Worm (Caenorhabditis elegans): Measurements from ENCODE around the gene C54C6.5.

The C54C6.5 gene

DNA sequence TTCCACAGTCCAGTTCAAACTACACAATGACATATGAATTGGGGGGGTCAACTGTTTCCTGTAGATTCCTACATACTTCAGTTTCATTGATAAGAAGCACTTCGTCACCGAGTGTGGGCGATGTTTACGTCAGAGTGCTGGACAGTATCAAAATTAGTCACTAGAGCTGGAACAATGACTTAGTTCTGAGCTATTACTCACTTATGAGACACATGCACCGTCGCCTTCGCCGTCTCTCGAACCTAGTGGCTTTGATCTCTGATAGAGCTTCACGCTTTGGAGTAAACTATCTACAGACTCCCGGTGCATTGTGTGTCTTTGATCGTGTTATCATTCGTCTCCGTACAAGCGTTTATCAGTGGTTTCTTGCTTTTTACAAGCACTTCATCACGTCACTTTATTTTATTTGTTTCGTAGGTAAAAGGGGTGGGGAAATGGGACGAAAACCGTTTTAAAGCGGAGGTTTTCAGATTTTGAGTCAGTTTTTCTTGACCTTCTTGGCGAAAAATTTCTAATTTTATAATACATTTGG, 21.8 kb upstream of the C54C6.5 start:
- TF ChIP-seq nhr-25 (tag; optimal IDR thresholded peaks at IDR 0.05) (no peak), nhr-43 (tag; optimal IDR thresholded peaks at IDR 0.05; ENCODE audit: poor library complexity, severe bottlenecking) (no peak), elt-2 (tag; optimal IDR thresholded peaks at IDR 0.05) (peak; percentile 78), ceh-28 (tag; optimal IDR thresholded peaks at IDR 0.05) (no peak), egl-27 (tag; optimal IDR thresholded peaks at IDR 0.05) (no peak), sea-2 (GFP tag; optimal IDR thresholded peaks at IDR 0.05) (no peak), elt-1 (tag; optimal IDR thresholded peaks at IDR 0.05) (no peak), nhr-237 (tag; optimal IDR thresholded peaks at IDR 0.05) (no peak), ceh-82 (tag; optimal IDR thresholded peaks at IDR 0.05) (no peak), mdl-1 (tag; optimal IDR thresholded peaks at IDR 0.05) (no peak), nhr-12 (tag; optimal IDR thresholded peaks at IDR 0.05) (no peak), ztf-4 (tag; optimal IDR thresholded peaks at IDR 0.05) (no peak), unc-39 (tag; optimal IDR thresholded peaks at IDR 0.05) (no peak), pqm-1 (tag; optimal IDR thresholded peaks at IDR 0.05) (peak; percentile 73)

DNA sequence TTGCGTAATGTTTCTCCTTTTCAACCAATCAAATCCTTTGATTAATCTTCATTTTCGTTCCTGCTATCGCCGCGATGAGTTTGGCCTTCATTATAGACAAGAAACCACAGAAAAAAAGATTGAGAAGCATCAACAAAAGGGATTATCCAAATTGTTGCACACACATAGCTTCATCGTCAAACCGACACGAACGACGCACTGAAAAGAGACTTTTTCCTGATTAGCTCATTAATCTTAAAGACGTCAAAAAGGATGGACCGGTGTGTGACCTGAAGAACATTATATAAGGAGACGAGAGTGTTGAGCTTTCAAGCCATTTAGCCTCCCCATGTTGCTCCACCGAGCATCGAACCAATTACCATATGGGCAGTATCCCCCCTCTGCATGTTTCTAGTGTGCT, 20.1 kb upstream of the C54C6.5 start:
- no peak for TF ChIP-seq ama-1 (optimal IDR thresholded peaks at IDR 0.05)
- TF ChIP-seq ZK546.5 (tag; optimal IDR thresholded peaks at IDR 0.05): no peak
- no peak for TF ChIP-seq ztf-11 (tag; optimal IDR thresholded peaks at IDR 0.05)
- no peak for TF ChIP-seq egl-5 (tag; optimal IDR thresholded peaks at IDR 0.05)
- no peak for TF ChIP-seq daf-12 (tag; optimal IDR thresholded peaks at IDR 0.05)
- no peak for TF ChIP-seq ztf-4 (tag; optimal IDR thresholded peaks at IDR 0.05)
- no peak for TF ChIP-seq fkh-10 (GFP tag; optimal IDR thresholded peaks at IDR 0.05)
- no peak for TF ChIP-seq lsy-12 (tag; optimal IDR thresholded peaks at IDR 0.05)
- no peak for TF ChIP-seq elt-3 (tag; optimal IDR thresholded peaks at IDR 0.05)
- TF ChIP-seq lin-15B (tag; optimal IDR thresholded peaks at IDR 0.05): no peak
- TF ChIP-seq hmg-11 (tag; optimal IDR thresholded peaks at IDR 0.05): no peak
- TF ChIP-seq nhr-237 (tag; optimal IDR thresholded peaks at IDR 0.05): no peak
- no peak for TF ChIP-seq ceh-28 (tag; optimal IDR thresholded peaks at IDR 0.05)
- no peak for TF ChIP-seq elt-2 (tag; optimal IDR thresholded peaks at IDR 0.05)
- TF ChIP-seq pha-4 (tag; optimal IDR thresholded peaks at IDR 0.05): no peak
- TF ChIP-seq aly-2 (tag; optimal IDR thresholded peaks at IDR 0.05): no peak
- TF ChIP-seq ceh-9 (tag; optimal IDR thresholded peaks at IDR 0.05): no peak
- TF ChIP-seq sea-2 (GFP tag; optimal IDR thresholded peaks at IDR 0.05): no peak
- TF ChIP-seq elt-1 (tag; optimal IDR thresholded peaks at IDR 0.05): no peak
- no peak for TF ChIP-seq nhr-76 (tag; optimal IDR thresholded peaks at IDR 0.05)

DNA sequence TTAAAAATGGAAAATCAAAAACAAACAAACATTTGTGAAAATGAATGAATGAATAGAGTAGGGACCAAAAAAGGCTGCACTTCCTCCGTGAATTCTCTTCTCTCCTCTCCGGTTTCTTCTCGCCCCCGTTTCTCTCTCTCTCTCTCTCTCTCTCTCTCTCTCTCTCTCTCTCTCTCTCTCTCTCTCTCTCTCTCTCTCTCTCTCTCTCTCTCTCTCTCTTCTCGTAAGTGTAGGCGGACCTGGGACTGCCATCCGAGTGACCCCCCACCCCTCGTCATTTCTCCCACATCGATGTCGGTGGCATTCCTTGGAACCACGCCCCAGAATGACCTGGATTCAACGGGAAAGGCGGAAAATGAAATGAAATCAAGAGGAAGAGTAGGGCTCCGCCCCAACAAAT, 17.1 kb upstream of the C54C6.5 start:
- peak; percentile 0 for TF ChIP-seq nfya-1 (tag; optimal IDR thresholded peaks at IDR 0.05; ENCODE audit: insufficient read depth)
- no peak for TF ChIP-seq pha-4 (tag; optimal IDR thresholded peaks at IDR 0.05)

DNA sequence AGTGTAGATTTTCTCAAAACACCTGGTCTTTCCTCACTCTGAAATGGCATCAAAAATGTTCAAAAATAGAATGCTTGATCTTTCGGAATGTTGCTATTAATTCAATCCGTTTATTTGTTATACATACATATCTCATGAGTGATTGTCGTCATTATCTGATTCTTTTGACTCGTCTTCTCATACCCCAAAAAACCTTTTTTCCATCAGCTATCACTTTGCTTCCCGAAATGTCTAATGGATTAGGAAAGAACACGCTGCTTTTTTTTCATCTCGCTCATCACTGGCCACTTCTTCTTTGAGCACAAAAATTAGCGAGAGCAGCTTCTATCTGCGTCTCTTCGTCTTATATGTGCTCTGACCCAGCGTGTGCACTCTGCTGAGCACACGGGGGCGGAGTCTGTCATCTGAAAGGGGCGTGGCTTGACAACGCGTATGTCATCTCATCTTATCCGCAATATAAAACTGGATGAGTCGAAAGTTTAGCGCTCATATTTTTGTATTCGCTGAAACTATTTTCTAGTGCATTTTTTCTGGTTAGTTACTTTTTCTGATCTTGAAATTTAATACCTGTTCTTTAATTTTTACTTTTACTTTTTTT, 15.2 kb upstream of the C54C6.5 start:
- peak; percentile 7 for TF ChIP-seq nfya-1 (tag; optimal IDR thresholded peaks at IDR 0.05; ENCODE audit: insufficient read depth)
- TF ChIP-seq fkh-2 (tag; optimal IDR thresholded peaks at IDR 0.05): no peak

DNA sequence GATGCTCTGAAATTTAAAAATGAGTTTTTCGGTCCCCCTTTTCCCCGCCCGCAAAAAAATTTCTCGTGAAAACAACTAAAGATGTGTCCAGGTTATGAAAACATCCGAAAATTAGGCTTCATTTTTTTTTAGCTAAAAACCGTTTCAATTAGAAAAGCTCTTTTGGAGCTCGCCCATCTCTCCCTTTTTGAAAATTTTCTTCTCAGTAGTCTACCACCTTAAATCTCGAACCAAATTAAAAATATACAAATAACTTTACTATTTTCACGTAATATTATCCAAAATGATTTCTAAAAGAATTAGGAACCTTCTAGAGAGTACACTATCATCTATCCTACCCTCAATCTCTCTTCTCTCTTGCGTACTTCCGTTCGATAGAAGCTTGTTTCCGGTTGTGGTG, 12.6 kb upstream of the C54C6.5 start:
- TF ChIP-seq aly-2 (tag; optimal IDR thresholded peaks at IDR 0.05) (no peak), ztf-4 (tag; optimal IDR thresholded peaks at IDR 0.05) (no peak), ceh-82 (tag; optimal IDR thresholded peaks at IDR 0.05) (no peak), egl-5 (tag; optimal IDR thresholded peaks at IDR 0.05) (no peak), egl-27 (tag; optimal IDR thresholded peaks at IDR 0.05) (no peak), hmg-11 (tag; optimal IDR thresholded peaks at IDR 0.05) (no peak), pha-4 (tag; optimal IDR thresholded peaks at IDR 0.05) (no peak), nhr-67 (tag; optimal IDR thresholded peaks at IDR 0.05) (no peak), lsy-12 (tag; optimal IDR thresholded peaks at IDR 0.05) (no peak), jun-1 (tag; optimal IDR thresholded peaks at IDR 0.05) (no peak), lin-15B (tag; optimal IDR thresholded peaks at IDR 0.05) (no peak), ceh-9 (tag; optimal IDR thresholded peaks at IDR 0.05) (no peak), nhr-23 (tag; optimal IDR thresholded peaks at IDR 0.05) (no peak), elt-2 (tag; optimal IDR thresholded peaks at IDR 0.05) (no peak), nhr-25 (tag; optimal IDR thresholded peaks at IDR 0.05) (no peak), zag-1 (tag; optimal IDR thresholded peaks at IDR 0.05) (no peak)

Measured in whole organism, L3 larva.